Worm (Caenorhabditis elegans) whole organism, L1 larva: ENCODE measurements around the gene mlc-7.

ENCODE experiments used
- C04F5.9 ChIP-seq: sonication (generic microtip); optimal IDR thresholded peaks from 2 replicates; lab custom pipeline; 2016; ENCODE audit warnings: missing genetic modification characterization, missing compliant biosample characterization
- C16A3.4 ChIP-seq: fragments of 150-350 bp; optimal IDR thresholded peaks from 2 replicates; lab custom pipeline; 2014; ENCODE audit warnings: missing biosample characterization, missing genetic modification characterization
- Y116A8C.19 ChIP-seq: sonication (generic microtip); optimal IDR thresholded peaks from 2 replicates; lab custom pipeline; 2016; ENCODE audit warnings: missing compliant biosample characterization, missing genetic modification characterization, borderline replicate concordance
- ceh-63 ChIP-seq: fragments of 200-800 bp; sonication (Bioruptor generic); optimal IDR thresholded peaks from 2 replicates; lab custom pipeline; 2018; ENCODE audit warnings: mild to moderate bottlenecking, missing genetic modification characterization, missing compliant biosample characterization
- ceh-88 ChIP-seq: fragments of 200-800 bp; sonication (Bioruptor generic); IDR thresholded peaks from 2 replicates; pipeline ENCODE4 v1.3.6; 2022; ENCODE audit warnings: missing genetic modification characterization, missing compliant biosample characterization
- ceh-90 ChIP-seq: sonication (generic microtip); optimal IDR thresholded peaks from 2 replicates; lab custom pipeline; 2016; ENCODE audit warnings: missing genetic modification characterization, missing compliant biosample characterization
- ces-1 ChIP-seq: fragments of 150-350 bp; optimal IDR thresholded peaks from 2 replicates; lab custom pipeline; 2014; ENCODE audit warnings: missing biosample characterization, missing genetic modification reagents, missing genetic modification characterization
- dpl-1 ChIP-seq, 3 experiments: fragments of 150-350 bp in 2 of 3; sonication (generic microtip) in 1 of 3; optimal IDR thresholded peaks; 2 replicates each; lab custom pipeline; 2014 to 2017; ENCODE audit warnings: missing biosample characterization in 3 of 3, missing genetic modification characterization in 3 of 3, missing genetic modification reagents in 3 of 3
- efl-1 ChIP-seq, 4 experiments: fragments of 150-350 bp; optimal IDR thresholded peaks in 3 of 4; peaks in 1 of 4; 1 replicate in 1 of 4; 2 replicates in 3 of 4; lab custom pipeline; 2014; ENCODE audit warnings: missing biosample characterization in 2 of 4, missing genetic modification characterization in 2 of 4, missing genetic modification reagents in 2 of 4
- egl-27 ChIP-seq, 2 experiments: fragments of 150-350 bp in 1 of 2; sonication (generic microtip); optimal IDR thresholded peaks; 3 replicates each; lab custom pipeline; 2017 to 2018; ENCODE audit warnings: missing biosample characterization in 2 of 2, missing genetic modification characterization in 2 of 2, missing genetic modification reagents in 2 of 2
- elt-2 ChIP-seq: sonication (generic microtip); optimal IDR thresholded peaks from 2 replicates; lab custom pipeline; 2016; ENCODE audit warnings: missing genetic modification characterization, mild to moderate bottlenecking, inconsistent platforms, missing compliant biosample characterization, missing genetic modification reagents
- elt-3 ChIP-seq, 6 experiments: fragments of 150-350 bp in 1 of 6; sonication (generic microtip); optimal IDR thresholded peaks; 2 replicates each; lab custom pipeline; 2017 to 2018; ENCODE audit warnings: missing biosample characterization in 6 of 6, missing genetic modification characterization in 6 of 6, inconsistent platforms in 1 of 6
- fkh-8 ChIP-seq: sonication (generic microtip); optimal IDR thresholded peaks from 2 replicates; lab custom pipeline; 2016; ENCODE audit warnings: mild to moderate bottlenecking, missing genetic modification characterization, missing compliant biosample characterization
- hlh-17 ChIP-seq: fragments of 200-800 bp; sonication (Bioruptor generic); optimal IDR thresholded peaks from 2 replicates; lab custom pipeline; 2018; ENCODE audit warnings: missing genetic modification characterization, mild to moderate bottlenecking, missing compliant biosample characterization, moderate library complexity, borderline replicate concordance
- hlh-4 ChIP-seq: sonication (generic microtip); optimal IDR thresholded peaks from 2 replicates; lab custom pipeline; 2016; ENCODE audit warnings: mild to moderate bottlenecking, missing genetic modification characterization, missing compliant biosample characterization
- jun-1 ChIP-seq: fragments of 150-350 bp; optimal IDR thresholded peaks from 2 replicates; lab custom pipeline; 2014; ENCODE audit warnings: missing biosample characterization, missing genetic modification reagents, missing genetic modification characterization
- lin-13 ChIP-seq: fragments of 150-350 bp; optimal IDR thresholded peaks from 2 replicates; lab custom pipeline; 2014; ENCODE audit warnings: missing biosample characterization, missing genetic modification reagents, missing genetic modification characterization
- lin-14 ChIP-seq: fragments of 200-800 bp; sonication (Bioruptor generic); optimal IDR thresholded peaks from 2 replicates; lab custom pipeline; 2018; ENCODE audit warnings: mild to moderate bottlenecking, missing genetic modification characterization, moderate library complexity, missing compliant biosample characterization
- lin-15B ChIP-seq: fragments of 150-350 bp; sonication (generic microtip); optimal IDR thresholded peaks from 3 replicates; lab custom pipeline; 2014; ENCODE audit warnings: missing biosample characterization, missing genetic modification characterization
- lin-35 ChIP-seq, 2 experiments: fragments of 150-350 bp; optimal IDR thresholded peaks; 2 replicates each; lab custom pipeline; 2014; ENCODE audit warnings: missing biosample characterization in 2 of 2, missing genetic modification characterization in 2 of 2, missing genetic modification reagents in 2 of 2
- mdl-1 ChIP-seq, 2 experiments: fragments of 150-350 bp; optimal IDR thresholded peaks; 2 replicates each; lab custom pipeline; 2014 to 2017; ENCODE audit warnings: missing biosample characterization in 2 of 2, missing genetic modification characterization in 2 of 2, inconsistent platforms in 1 of 2
- nhr-19 ChIP-seq: fragments of 200-800 bp; sonication (Bioruptor generic); conservative IDR thresholded peaks from 2 replicates; pipeline ENCODE4 v1.3.6; 2022; ENCODE audit warnings: missing genetic modification characterization, missing compliant biosample characterization
- nhr-20 ChIP-seq: sonication (generic microtip); optimal IDR thresholded peaks from 2 replicates; lab custom pipeline; 2016; ENCODE audit warnings: mild to moderate bottlenecking, missing genetic modification characterization, missing compliant biosample characterization
- nhr-237 ChIP-seq: fragments of 150-350 bp; optimal IDR thresholded peaks from 2 replicates; lab custom pipeline; 2014; ENCODE audit warnings: missing biosample characterization, missing genetic modification characterization
- nhr-28 ChIP-seq: fragments of 150-350 bp; optimal IDR thresholded peaks from 2 replicates; lab custom pipeline; 2014; ENCODE audit warnings: missing biosample characterization, missing genetic modification characterization
- nhr-71 ChIP-seq: sonication (generic microtip); optimal IDR thresholded peaks from 2 replicates; lab custom pipeline; 2016; ENCODE audit warnings: mild to moderate bottlenecking, missing genetic modification characterization, moderate library complexity, missing compliant biosample characterization
- pag-3 ChIP-seq: sonication (generic microtip); optimal IDR thresholded peaks from 2 replicates; lab custom pipeline; 2017; ENCODE audit warnings: missing genetic modification characterization, mild to moderate bottlenecking, missing compliant biosample characterization, antibody characterized with exemption, borderline replicate concordance; ENCODE audit not compliant: insufficient read depth
- pqm-1 ChIP-seq: sonication (generic microtip); optimal IDR thresholded peaks from 3 replicates; lab custom pipeline; 2017; ENCODE audit warnings: missing biosample characterization, missing genetic modification characterization
- skn-1 ChIP-seq: fragments of 150-350 bp; optimal IDR thresholded peaks from 2 replicates; lab custom pipeline; 2014; ENCODE audit warnings: missing biosample characterization, missing genetic modification characterization
- sox-4 ChIP-seq: sonication (generic microtip); optimal IDR thresholded peaks from 2 replicates; lab custom pipeline; 2016; ENCODE audit warnings: missing genetic modification characterization, missing compliant biosample characterization

The mlc-7 gene

DNA sequence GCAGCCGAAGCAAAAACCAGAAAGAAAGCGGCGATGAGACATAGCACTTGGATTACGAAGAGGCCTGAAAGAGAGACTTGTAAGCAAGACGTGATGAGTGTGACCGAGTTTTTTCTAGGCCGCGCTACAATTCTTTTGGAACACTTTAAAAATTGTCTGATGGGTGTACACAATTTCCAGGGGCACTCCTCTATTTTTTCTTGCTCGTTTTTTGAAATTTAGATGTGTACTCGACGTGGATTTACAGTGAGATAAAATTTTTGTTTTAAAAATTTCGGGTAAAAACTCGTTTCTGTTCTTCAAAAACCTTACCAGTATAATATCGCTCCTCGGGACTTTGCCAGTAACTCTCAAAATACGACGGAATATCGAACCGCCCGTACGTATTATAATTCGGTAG, 21.5 kb upstream of the mlc-7 start:
- TF ChIP-seq ceh-90 (tag; lab: Kevin White, UChicago): no peak
- TF ChIP-seq efl-1 (optimal IDR thresholded peaks at IDR 0.05; lab: Kevin White, UChicago): no peak
- TF ChIP-seq efl-1 (GFP tag; optimal IDR thresholded peaks at IDR 0.05 in 1 of 2; lab: Kevin White, UChicago): peak in 1 of 2 experiments; percentile 14

DNA sequence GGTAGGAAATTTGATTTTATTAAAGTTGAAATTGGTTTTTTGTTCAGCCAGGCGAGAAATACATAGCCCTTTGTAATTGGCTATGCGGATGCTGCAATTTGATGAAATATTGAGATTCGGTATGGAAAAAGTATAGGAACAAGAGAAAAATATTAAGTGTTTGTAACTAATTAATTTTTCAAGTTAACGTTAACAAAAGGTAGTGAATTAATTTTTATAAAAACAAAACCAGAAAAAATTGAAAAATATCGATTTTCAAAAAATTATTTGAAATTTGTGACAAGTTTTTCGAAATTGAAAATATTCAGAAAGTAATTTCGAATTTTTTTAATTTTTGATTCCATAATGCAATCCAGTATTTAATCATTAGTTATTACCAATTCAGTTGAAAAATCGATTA, 19.7 kb upstream of the mlc-7 start, which contains the start of gene W06F12.2:
Gene W06F12.2 (minus strand): TSS at position 101 of the 400 bp plus-strand sequence.
- no peak for TF ChIP-seq nhr-71 (tag; lab: Kevin White, UChicago)
- TF ChIP-seq lin-13 (GFP tag; lab: Kevin White, UChicago): no peak
- no peak for TF ChIP-seq elt-3 (tag; optimal IDR thresholded peaks at IDR 0.05; lab: Kevin White, UChicago)
- no peak for TF ChIP-seq lin-15B (tag; lab: Kevin White, UChicago)
- TF ChIP-seq ces-1 (GFP tag; lab: Kevin White, UChicago): no peak
- no peak for TF ChIP-seq ceh-63
- no peak for TF ChIP-seq egl-27 (tag; optimal IDR thresholded peaks at IDR 0.05; lab: Kevin White, UChicago)
- TF ChIP-seq hlh-4 (tag; lab: Kevin White, UChicago): no peak
- no peak for TF ChIP-seq fkh-8 (tag; lab: Kevin White, UChicago)
- no peak for TF ChIP-seq jun-1
- TF ChIP-seq C16A3.4 (tag; lab: Kevin White, UChicago): no peak
- TF ChIP-seq nhr-20 (tag; lab: Kevin White, UChicago): no peak
- no peak for TF ChIP-seq Y116A8C.19 (tag; lab: Kevin White, UChicago)
- TF ChIP-seq skn-1 (tag; lab: Kevin White, UChicago): no peak

DNA sequence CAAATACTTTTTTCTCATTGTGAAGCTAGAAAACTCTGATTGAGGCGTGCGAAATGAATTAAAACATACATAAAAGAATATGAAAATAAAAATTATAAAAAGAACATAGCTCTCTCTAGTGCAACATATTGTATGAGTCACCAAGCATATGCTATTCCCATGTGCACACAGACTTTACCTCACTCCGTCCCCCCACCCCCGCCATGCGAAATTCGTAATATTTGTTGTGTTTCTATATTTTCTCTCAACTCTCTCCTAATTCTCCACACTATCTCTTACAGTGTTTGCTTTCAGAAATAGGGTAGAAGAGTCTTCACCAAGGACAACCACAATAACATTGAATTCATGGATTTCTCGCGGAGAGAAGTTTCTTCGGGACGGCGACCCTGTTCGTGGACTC, 18.6 kb upstream of the mlc-7 start:
- TF ChIP-seq mdl-1 (tag; optimal IDR thresholded peaks at IDR 0.05; lab: Kevin White, UChicago): no peak
- TF ChIP-seq dpl-1 (GFP tag; optimal IDR thresholded peaks at IDR 0.05; lab: Kevin White, UChicago): no peak
- no peak for TF ChIP-seq hlh-17 (GFP tag; lab: Kevin White, UChicago)
- TF ChIP-seq, all 84 proteins: peak for 0

DNA sequence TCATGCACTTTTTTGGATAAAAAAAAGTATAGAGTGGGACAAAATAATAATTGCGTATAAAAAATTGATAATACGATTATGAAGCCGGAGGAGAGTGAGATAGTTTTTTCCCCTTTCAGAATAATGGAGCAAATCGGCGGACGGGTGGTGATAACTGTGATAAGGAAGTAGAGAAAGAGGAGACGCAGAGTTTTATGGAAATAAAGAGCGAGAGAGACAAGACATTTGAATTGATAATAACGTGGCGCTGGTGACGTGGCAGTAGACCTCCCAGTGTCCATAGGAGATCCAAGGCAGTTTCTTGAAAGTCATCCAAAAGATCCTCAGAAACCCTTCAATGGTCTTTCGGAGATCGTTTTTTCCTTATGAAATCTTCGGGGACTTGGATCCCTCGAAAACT, 17.4 kb upstream of the mlc-7 start:
- no peak for TF ChIP-seq efl-1 (optimal IDR thresholded peaks at IDR 0.05; lab: Kevin White, UChicago)
- TF ChIP-seq efl-1 (GFP tag; optimal IDR thresholded peaks at IDR 0.05 in 1 of 2; lab: Kevin White, UChicago): peak in 1 of 2 experiments; percentile 62
- peak; percentile 74 for TF ChIP-seq pqm-1 (tag; lab: Kevin White, UChicago)
- peak in 1 of 2 experiments; percentile 7 for TF ChIP-seq lin-35 (GFP tag; optimal IDR thresholded peaks at IDR 0.05; lab: Kevin White, UChicago)
- TF ChIP-seq elt-2 (tag; lab: Kevin White, UChicago): peak; percentile 77
- TF ChIP-seq nhr-237: no peak

DNA sequence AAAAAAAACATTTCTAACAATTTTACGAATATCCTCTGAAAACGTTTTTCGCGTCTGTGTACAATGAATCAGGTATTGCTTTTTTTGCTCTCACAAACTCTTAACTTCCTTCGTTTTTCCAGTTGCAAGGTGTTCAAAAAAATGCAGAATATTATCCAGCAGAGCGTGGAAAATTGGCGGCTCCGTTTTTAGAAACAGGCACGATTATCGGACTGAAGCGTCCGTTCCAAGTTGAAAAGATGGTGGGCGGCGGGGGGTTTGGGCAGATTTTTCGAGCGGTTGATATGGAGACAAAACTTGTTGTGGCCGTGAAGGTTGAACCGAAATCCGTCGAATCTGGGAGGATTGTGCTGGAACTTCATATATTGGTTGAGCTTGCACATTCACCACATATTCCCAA, 16.2 kb upstream of the mlc-7 start, which contains the start of gene W06F12.3:
Gene W06F12.3 (plus strand): TSS at position 23 of the 400 bp plus-strand sequence.
- TF ChIP-seq ceh-88 (GFP tag; lab: Robert Waterston, UW): no peak
- TF ChIP-seq nhr-71 (tag; lab: Kevin White, UChicago): no peak
- no peak for TF ChIP-seq ceh-90 (tag; lab: Kevin White, UChicago)

DNA sequence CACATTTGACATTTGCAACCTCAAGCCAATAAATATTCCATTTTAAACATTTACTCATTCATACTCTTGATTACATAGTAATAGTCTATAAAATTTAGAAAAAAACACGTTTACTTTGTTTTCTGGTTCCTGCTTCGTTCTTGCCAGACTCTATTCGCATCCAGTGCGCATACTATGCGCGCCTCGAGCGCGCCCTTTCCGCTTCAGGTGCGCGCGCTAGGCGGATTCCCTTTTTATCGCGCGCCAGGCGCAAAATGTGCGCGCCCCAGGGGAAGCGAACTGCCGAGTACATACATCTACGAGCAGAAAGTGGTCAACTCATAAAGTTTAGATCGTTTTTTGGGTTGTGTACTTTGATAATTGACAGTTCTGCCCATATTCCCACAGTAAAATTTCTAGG, 9.8 kb upstream of the mlc-7 start:
- TF ChIP-seq elt-2 (tag; lab: Kevin White, UChicago): no peak
- no peak for TF ChIP-seq ceh-90 (tag; lab: Kevin White, UChicago)
- TF ChIP-seq nhr-19 (GFP tag; lab: Robert Waterston, UW): no peak
- no peak for TF ChIP-seq pag-3
- TF ChIP-seq nhr-28 (tag; lab: Kevin White, UChicago): no peak
- no peak for TF ChIP-seq dpl-1 (GFP tag; optimal IDR thresholded peaks at IDR 0.05; lab: Kevin White, UChicago)
- no peak for TF ChIP-seq lin-35 (GFP tag; optimal IDR thresholded peaks at IDR 0.05; lab: Kevin White, UChicago)
- TF ChIP-seq lin-13 (GFP tag; lab: Kevin White, UChicago): no peak
- no peak for TF ChIP-seq sox-4
- TF ChIP-seq C04F5.9 (tag; lab: Kevin White, UChicago): no peak
- TF ChIP-seq lin-14 (GFP tag; lab: Kevin White, UChicago): no peak
